Fruit fly (Drosophila melanogaster) whole organism, embryonic: ENCODE results near the gene FASN2.

Experiments
- Ada2b ChIP-seq: fragments of 200-800 bp; sonication (Bioruptor generic); IDR thresholded peaks from 2 replicates; pipeline ENCODE4 v1.3.6; 2022; ENCODE audit warnings: missing biosample characterization, missing genetic modification characterization
- CG10321 ChIP-seq: fragments of 200-800 bp; sonication (Bioruptor generic); IDR thresholded peaks from 2 replicates; pipeline ENCODE4 v1.3.6; 2022; ENCODE audit warnings: missing biosample characterization, missing genetic modification characterization
- CG10462 ChIP-seq: fragments of 200-800 bp; sonication (Bioruptor generic); optimal IDR thresholded peaks from 2 replicates; lab custom pipeline; 2016; ENCODE audit warnings: missing biosample characterization, missing genetic modification characterization
- CG10959 ChIP-seq: fragments of 200-800 bp; sonication (Bioruptor generic); IDR thresholded peaks from 2 replicates; pipeline ENCODE4 v1.3.6; 2022; ENCODE audit warnings: missing biosample characterization, missing genetic modification characterization
- CG15011 ChIP-seq: fragments of 200-800 bp; sonication (Bioruptor generic); optimal IDR thresholded peaks from 3 replicates; lab custom pipeline; 2018; ENCODE audit warnings: missing biosample characterization, mild to moderate bottlenecking, missing genetic modification characterization
- CG15269 ChIP-seq: fragments of 200-800 bp; sonication (Bioruptor generic); optimal IDR thresholded peaks from 2 replicates; lab custom pipeline; 2018; ENCODE audit warnings: missing biosample characterization, mild to moderate bottlenecking, missing genetic modification characterization, moderate library complexity
- CG15601 ChIP-seq: fragments of 200-800 bp; sonication (Bioruptor generic); optimal IDR thresholded peaks from 3 replicates; lab custom pipeline; 2019; ENCODE audit warnings: missing biosample characterization, mild to moderate bottlenecking, missing genetic modification characterization, moderate library complexity
- CG1602 ChIP-seq: fragments of 200-800 bp; sonication (Bioruptor generic); optimal IDR thresholded peaks from 3 replicates; lab custom pipeline; 2016; ENCODE audit warnings: missing biosample characterization, missing genetic modification characterization
- CG17359 ChIP-seq: fragments of 200-800 bp; sonication (Bioruptor generic); optimal IDR thresholded peaks from 3 replicates; lab custom pipeline; 2018; ENCODE audit warnings: missing biosample characterization, mild to moderate bottlenecking, missing genetic modification characterization, moderate library complexity
- CG17568 ChIP-seq: fragments of 200-800 bp; sonication (Bioruptor generic); optimal IDR thresholded peaks from 2 replicates; lab custom pipeline; 2018; ENCODE audit warnings: missing biosample characterization, mild to moderate bottlenecking, missing genetic modification characterization, moderate library complexity
- CG2199 ChIP-seq: fragments of 200-800 bp; sonication (Bioruptor generic); IDR thresholded peaks from 3 replicates; pipeline ENCODE4 v1.3.6; 2022; ENCODE audit warnings: missing biosample characterization, missing genetic modification characterization
- CG2202 ChIP-seq: fragments of 200-800 bp; sonication (Bioruptor generic); optimal IDR thresholded peaks from 2 replicates; lab custom pipeline; 2018; ENCODE audit warnings: missing biosample characterization, mild to moderate bottlenecking, missing genetic modification characterization
- CG2678 ChIP-seq: fragments of 200-800 bp; sonication (Bioruptor generic); optimal IDR thresholded peaks from 3 replicates; lab custom pipeline; 2019; ENCODE audit warnings: missing biosample characterization, mild to moderate bottlenecking, missing genetic modification characterization, moderate library complexity
- CG31388 ChIP-seq: fragments of 200-800 bp; sonication (Bioruptor generic); optimal IDR thresholded peaks from 2 replicates; lab custom pipeline; 2016; ENCODE audit warnings: missing biosample characterization, missing genetic modification characterization
- CG32532 ChIP-seq: fragments of 200-800 bp; sonication (Bioruptor generic); IDR thresholded peaks from 2 replicates; pipeline ENCODE4 v1.3.6; 2022; ENCODE audit warnings: missing biosample characterization, missing genetic modification characterization
- CG33213 ChIP-seq: fragments of 200-800 bp; sonication (Bioruptor generic); optimal IDR thresholded peaks from 3 replicates; lab custom pipeline; 2016; ENCODE audit warnings: missing biosample characterization, missing genetic modification characterization
- CG4404 ChIP-seq: fragments of 200-800 bp; sonication (Bioruptor generic); IDR thresholded peaks from 2 replicates; pipeline ENCODE4 v1.3.6; 2022; ENCODE audit warnings: missing biosample characterization, missing genetic modification characterization
- CG4424 ChIP-seq: fragments of 200-800 bp; sonication (Bioruptor generic); optimal IDR thresholded peaks from 3 replicates; lab custom pipeline; 2016; ENCODE audit warnings: missing biosample characterization, missing genetic modification characterization
- CG4854 ChIP-seq: fragments of 200-800 bp; sonication (Bioruptor generic); optimal IDR thresholded peaks from 2 replicates; lab custom pipeline; 2016; ENCODE audit warnings: missing biosample characterization, missing genetic modification characterization, inconsistent platforms
- CG9876 ChIP-seq: fragments of 200-800 bp; sonication (Bioruptor generic); optimal IDR thresholded peaks from 2 replicates; lab custom pipeline; 2016; ENCODE audit warnings: missing biosample characterization, missing genetic modification characterization
- Elba2 ChIP-seq: fragments of 200-800 bp; sonication (Bioruptor generic); optimal IDR thresholded peaks from 3 replicates; lab custom pipeline; 2016; ENCODE audit warnings: missing biosample characterization, missing genetic modification characterization
- Fer3 ChIP-seq: fragments of 200-800 bp; sonication (Bioruptor generic); optimal IDR thresholded peaks from 2 replicates; lab custom pipeline; 2018; ENCODE audit warnings: missing biosample characterization, mild to moderate bottlenecking, missing genetic modification characterization, moderate library complexity
- GATAe ChIP-seq: fragments of 200-800 bp; sonication (Bioruptor generic); conservative IDR thresholded peaks from 2 replicates; pipeline ENCODE4 v1.3.6; 2022; ENCODE audit warnings: missing biosample characterization, missing genetic modification characterization
- Gug ChIP-seq: fragments of 200-800 bp; sonication (Bioruptor generic); IDR thresholded peaks from 4 replicates; pipeline ENCODE4 v1.3.6; 2022; ENCODE audit warnings: missing biosample characterization, missing genetic modification characterization
- HmgZ ChIP-seq: fragments of 200-800 bp; sonication (Bioruptor generic); optimal IDR thresholded peaks from 2 replicates; lab custom pipeline; 2018; ENCODE audit warnings: missing biosample characterization, mild to moderate bottlenecking, missing genetic modification characterization
- Mrtf ChIP-seq: fragments of 200-800 bp; sonication (Bioruptor generic); IDR thresholded peaks from 3 replicates; pipeline ENCODE4 v1.3.6; 2022; ENCODE audit warnings: missing biosample characterization, missing genetic modification characterization
- Oli ChIP-seq: fragments of 200-800 bp; sonication (Bioruptor generic); optimal IDR thresholded peaks from 2 replicates; lab custom pipeline; 2018; ENCODE audit warnings: missing biosample characterization, mild to moderate bottlenecking, missing genetic modification characterization, moderate library complexity
- Optix ChIP-seq: fragments of 200-800 bp; sonication (Bioruptor generic); IDR thresholded peaks from 3 replicates; pipeline ENCODE4 v1.3.6; 2022; ENCODE audit warnings: missing biosample characterization, missing genetic modification characterization
- Sox100B ChIP-seq: fragments of 200-800 bp; sonication (Bioruptor generic); optimal IDR thresholded peaks from 3 replicates; lab custom pipeline; 2018; ENCODE audit warnings: missing biosample characterization, mild to moderate bottlenecking, missing genetic modification characterization
- Ssrp ChIP-seq: fragments of 200-800 bp; sonication (Bioruptor generic); optimal IDR thresholded peaks from 2 replicates; lab custom pipeline; 2018; ENCODE audit warnings: missing biosample characterization, mild to moderate bottlenecking, missing genetic modification characterization, moderate library complexity
- abd-A ChIP-seq: fragments of 200-800 bp; sonication (Bioruptor generic); optimal IDR thresholded peaks from 3 replicates; lab custom pipeline; 2019; ENCODE audit warnings: missing biosample characterization, mild to moderate bottlenecking, missing genetic modification characterization, moderate library complexity
- bigmax ChIP-seq: fragments of 200-800 bp; sonication (Bioruptor generic); optimal IDR thresholded peaks from 2 replicates; lab custom pipeline; 2018; ENCODE audit warnings: missing biosample characterization, mild to moderate bottlenecking, missing genetic modification characterization
- caup ChIP-seq: fragments of 200-800 bp; sonication (Bioruptor generic); optimal IDR thresholded peaks from 3 replicates; lab custom pipeline; 2017; ENCODE audit warnings: missing biosample characterization, mild to moderate bottlenecking, missing genetic modification characterization, moderate library complexity; ENCODE audit not compliant: severe bottlenecking
- crol ChIP-seq: fragments of 200-800 bp; sonication (Bioruptor generic); IDR thresholded peaks from 2 replicates; pipeline ENCODE4 v1.3.6; 2022; ENCODE audit warnings: missing biosample characterization, missing genetic modification characterization
- ftz-f1 ChIP-seq: fragments of 200-800 bp; sonication (Bioruptor generic); optimal IDR thresholded peaks from 2 replicates; lab custom pipeline; 2016; ENCODE audit warnings: missing biosample characterization, missing genetic modification characterization
- gt ChIP-seq: fragments of 200-800 bp; sonication (Bioruptor generic); IDR thresholded peaks from 2 replicates; pipeline ENCODE4 v1.3.6; 2022; ENCODE audit warnings: missing biosample characterization, missing genetic modification characterization
- hb ChIP-seq: fragments of 200-800 bp; sonication (Bioruptor generic); IDR thresholded peaks from 3 replicates; pipeline ENCODE4 v1.3.6; 2022; ENCODE audit warnings: missing biosample characterization, missing genetic modification characterization; ENCODE audit not compliant: partially characterized antibody
- ind ChIP-seq: fragments of 200-800 bp; sonication (Bioruptor generic); optimal IDR thresholded peaks from 3 replicates; lab custom pipeline; 2016; ENCODE audit warnings: missing biosample characterization, missing genetic modification characterization
- insv ChIP-seq, 2 experiments: fragments of 200-800 bp; sonication (Bioruptor generic); optimal IDR thresholded peaks; 3 replicates each; lab custom pipeline; 2016 to 2018; ENCODE audit warnings: missing biosample characterization in 2 of 2, missing genetic modification characterization in 2 of 2
- jumu ChIP-seq: fragments of 200-800 bp; sonication (Bioruptor generic); optimal IDR thresholded peaks from 3 replicates; lab custom pipeline; 2016; ENCODE audit warnings: missing biosample characterization, missing genetic modification characterization
- luna ChIP-seq: fragments of 200-800 bp; sonication (Bioruptor generic); optimal IDR thresholded peaks from 2 replicates; lab custom pipeline; 2016; ENCODE audit warnings: missing biosample characterization, missing genetic modification characterization
- mam ChIP-seq: fragments of 200-800 bp; sonication (Bioruptor generic); optimal IDR thresholded peaks from 3 replicates; lab custom pipeline; 2016; ENCODE audit warnings: missing biosample characterization, missing genetic modification characterization
- nerfin-2 ChIP-seq: fragments of 200-800 bp; sonication (Bioruptor generic); IDR thresholded peaks from 2 replicates; pipeline ENCODE4 v1.3.6; 2022; ENCODE audit warnings: missing biosample characterization, missing genetic modification characterization; ENCODE audit not compliant: partially characterized antibody
- nmo ChIP-seq: fragments of 200-800 bp; sonication (Bioruptor generic); optimal IDR thresholded peaks from 2 replicates; lab custom pipeline; 2018; ENCODE audit warnings: missing biosample characterization, mild to moderate bottlenecking, missing genetic modification characterization, moderate library complexity
- prd ChIP-seq, 3 experiments: fragments of >200 bp in 2 of 3; fragments of 200-800 bp in 1 of 3; sonication (Bioruptor generic) in 1 of 3; optimal IDR thresholded peaks in 2 of 3; IDR thresholded peaks in 1 of 3; 2 replicates in 2 of 3; 3 replicates in 1 of 3; pipeline versions ENCODE4 v1.3.6 to Lab custom; 2017 to 2022; ENCODE audit warnings: missing biosample characterization in 1 of 3, missing genetic modification characterization in 1 of 3
- sc ChIP-seq, 3 experiments: fragments of >200 bp in 2 of 3; fragments of 200-800 bp in 1 of 3; sonication (Bioruptor generic) in 1 of 3; optimal IDR thresholded peaks; 2 replicates in 2 of 3; 3 replicates in 1 of 3; lab custom pipeline; 2017; ENCODE audit warnings: mild to moderate bottlenecking in 1 of 3, missing biosample characterization in 1 of 3, missing genetic modification characterization in 1 of 3, missing genetic modification reagents in 1 of 3
- slp2 ChIP-seq: fragments of 200-800 bp; sonication (Bioruptor generic); optimal IDR thresholded peaks from 2 replicates; lab custom pipeline; 2016; ENCODE audit warnings: missing biosample characterization, missing genetic modification characterization
- sug ChIP-seq: fragments of 200-800 bp; optimal IDR thresholded peaks from 2 replicates; lab custom pipeline; 2019; ENCODE audit warnings: missing biosample characterization, mild to moderate bottlenecking, missing genetic modification characterization, moderate library complexity
- tap ChIP-seq: fragments of 200-800 bp; optimal IDR thresholded peaks from 3 replicates; lab custom pipeline; 2019; ENCODE audit warnings: missing biosample characterization, mild to moderate bottlenecking, missing genetic modification characterization, moderate library complexity
- vvl ChIP-seq: fragments of 200-800 bp; sonication (Bioruptor generic); IDR thresholded peaks from 2 replicates; pipeline ENCODE4 v1.3.6; 2022; ENCODE audit warnings: missing biosample characterization, missing genetic modification characterization
- z ChIP-seq: fragments of 200-800 bp; sonication (Bioruptor generic); IDR thresholded peaks from 3 replicates; pipeline ENCODE4 v1.3.6; 2022; ENCODE audit warnings: missing biosample characterization, missing genetic modification characterization

Gene FASN2

DNA sequence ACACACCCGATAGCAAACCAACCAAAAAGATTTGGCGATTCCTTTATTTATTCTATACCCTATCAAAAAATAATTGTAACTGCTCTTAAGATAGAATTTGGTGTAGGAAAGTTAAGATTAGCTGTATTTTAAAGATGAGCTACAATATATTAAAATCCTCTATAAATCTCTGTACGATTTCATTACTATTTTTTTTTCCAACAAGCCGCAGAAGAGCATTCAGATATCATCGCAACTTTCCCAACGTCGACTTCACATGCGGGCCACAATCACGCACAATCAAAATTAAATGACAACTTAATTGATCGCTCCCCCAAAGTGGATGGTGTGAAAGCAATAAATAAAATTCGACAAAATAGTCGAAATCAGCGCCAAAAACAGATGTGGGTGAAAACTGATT lies 48.8 kb downstream of the FASN2 start:
- TF ChIP-seq CG32532 (peak; percentile 32; the same call in 1 of the 2 replicates), vvl (GFP tag; lab: Robert Waterston, UW) (peak; percentile 64; the same call in 1 of the 2 replicates), ftz-f1 (no peak), Sox100B (GFP tag; lab: Kevin White, UChicago) (peak; percentile 65), sug (tag; lab: Kevin White, UChicago) (no peak), CG31388 (GFP tag; lab: Kevin White, UChicago) (no peak), slp2 (GFP tag; lab: Kevin White, UChicago) (no peak), crol (GFP tag; lab: Robert Waterston, UW) (no peak), CG2199 (GFP tag; lab: Robert Waterston, UW) (no peak), caup (no peak), nmo (GFP tag; lab: Kevin White, UChicago) (peak; percentile 52), GATAe (GFP tag; lab: Robert Waterston, UW) (no peak), CG4854 (GFP tag; lab: Kevin White, UChicago) (no peak), CG4424 (GFP tag; lab: Kevin White, UChicago) (no peak), CG2678 (tag; lab: Kevin White, UChicago) (peak; percentile 61), CG10321 (GFP tag; lab: Robert Waterston, UW) (no peak), CG4404 (GFP tag; lab: Robert Waterston, UW) (no peak), CG15011 (GFP tag; lab: Kevin White, UChicago) (peak; percentile 9), Gug (GFP tag; lab: Robert Waterston, UW) (no peak), Fer3 (tag; lab: Kevin White, UChicago) (peak; percentile 14), gt (no peak), sc (optimal IDR thresholded peaks at IDR 0.05; lab: Kevin White, UChicago) (no peak), sc (GFP tag; optimal IDR thresholded peaks at IDR 0.05; lab: Kevin White, UChicago) (no peak), z (no peak), nerfin-2 (GFP tag; lab: Robert Waterston, UW) (no peak), insv (GFP tag; optimal IDR thresholded peaks at IDR 0.05; lab: Kevin White, UChicago) (no peak), Oli (tag; lab: Kevin White, UChicago) (peak; percentile 29), CG15269 (tag; lab: Kevin White, UChicago) (peak; percentile 55), CG10959 (GFP tag; lab: Robert Waterston, UW) (no peak), jumu (no peak), hb (GFP tag; lab: Robert Waterston, UW) (no peak), CG9876 (GFP tag; lab: Kevin White, UChicago) (no peak), HmgZ (tag; lab: Kevin White, UChicago) (no peak), Ada2b (no peak), CG15601 (tag; lab: Kevin White, UChicago) (no peak), prd (optimal IDR thresholded peaks at IDR 0.05; lab: Kevin White, UChicago) (no peak), prd (GFP tag; IDR thresholded peaks at IDR 0.05; lab: Robert Waterston, UW) (0 out of 3 replicates have a peak, but pooled peaks have one; percentile 40), CG33213 (GFP tag; lab: Kevin White, UChicago) (no peak), luna (GFP tag; lab: Kevin White, UChicago) (no peak), CG17359 (tag; lab: Kevin White, UChicago) (peak; percentile 37), tap (tag; lab: Kevin White, UChicago) (no peak), CG1602 (no peak), Optix (GFP tag; lab: Robert Waterston, UW) (no peak), CG2202 (tag; lab: Kevin White, UChicago) (no peak), Elba2 (GFP tag; lab: Kevin White, UChicago) (no peak), Mrtf (GFP tag; lab: Robert Waterston, UW) (no peak), CG17568 (no peak), bigmax (GFP tag; lab: Kevin White, UChicago) (no peak), CG10462 (GFP tag; lab: Kevin White, UChicago) (no peak), abd-A (tag; lab: Kevin White, UChicago) (no peak), mam (GFP tag; lab: Kevin White, UChicago) (peak; percentile 35), ind (GFP tag; lab: Kevin White, UChicago) (peak; percentile 18), Ssrp (tag; lab: Kevin White, UChicago) (peak; percentile 1)
